Worm (Caenorhabditis elegans): Measurements from ENCODE around the gene ttr-21.

- TF ChIP-seq ceh-18 (tag; optimal IDR thresholded peaks at IDR 0.05) = no peak
- TF ChIP-seq pax-1 (tag; optimal IDR thresholded peaks at IDR 0.05) = no peak
- no peak for TF ChIP-seq ama-1 (optimal IDR thresholded peaks at IDR 0.05)
- no peak for TF ChIP-seq ahr-1 (tag; optimal IDR thresholded peaks at IDR 0.05)
- TF ChIP-seq ets-4 (tag; optimal IDR thresholded peaks at IDR 0.05) = no peak
- TF ChIP-seq nhr-232 (tag; optimal IDR thresholded peaks at IDR 0.05) = no peak
- no peak for TF ChIP-seq pag-3 (tag; optimal IDR thresholded peaks at IDR 0.05; ENCODE audit: borderline replicate concordance)
- no peak for TF ChIP-seq pqm-1 (tag; optimal IDR thresholded peaks at IDR 0.05)
These were observed 23.4 kb downstream of the ttr-21 start, which contains the start of gene str-165 for ce11 chrV:13830813-13831212.

Measured in whole organism, late embryonic.